Worm (Caenorhabditis elegans): ENCODE measurements around the gene decr-1.1.

- no peak for TF ChIP-seq ztf-16 (tag; optimal IDR thresholded peaks at IDR 0.05)
- no peak for TF ChIP-seq unc-55 (GFP tag; optimal IDR thresholded peaks at IDR 0.05)
- TF ChIP-seq ahr-1 (tag; optimal IDR thresholded peaks at IDR 0.05), result no peak
- no peak for TF ChIP-seq ama-1 (optimal IDR thresholded peaks at IDR 0.05)
- TF ChIP-seq lim-6 (tag; optimal IDR thresholded peaks at IDR 0.05), result no peak
- TF ChIP-seq hlh-30 (tag; optimal IDR thresholded peaks at IDR 0.05; ENCODE audit: insufficient read depth), result no peak
Observed at ce11 chrV:13753481-13753880, 28.7 kb upstream of the decr-1.1 start, which contains the start of gene F20G2.1.
